Fruit fly (Drosophila melanogaster) whole organism, wandering third instar larva: ENCODE results near the gene Muc4B.
A peak's percentile ranks its signal among the peaks of the same experiment; 100 is the strongest.

ENCODE experiments used
- Abd-B ChIP-seq: fragments of >200 bp; optimal IDR thresholded peaks from 2 replicates; lab custom pipeline; 2017; ENCODE audit warnings: missing biosample characterization, missing genetic modification characterization
- CG32264 ChIP-seq: fragments of 200-800 bp; sonication (Bioruptor generic); optimal IDR thresholded peaks from 2 replicates; lab custom pipeline; 2016; ENCODE audit warnings: missing biosample characterization, missing genetic modification characterization
- CG9705 ChIP-seq: fragments of 200-800 bp; sonication (Bioruptor generic); optimal IDR thresholded peaks from 2 replicates; lab custom pipeline; 2018; ENCODE audit warnings: missing biosample characterization, mild to moderate bottlenecking, missing genetic modification characterization
- CrebA ChIP-seq: fragments of 200-800 bp; sonication (Bioruptor generic); optimal IDR thresholded peaks from 2 replicates; lab custom pipeline; 2016; ENCODE audit warnings: missing biosample characterization, mild to moderate bottlenecking, missing genetic modification characterization, borderline replicate concordance
- Dfd ChIP-seq: fragments of >200 bp; optimal IDR thresholded peaks from 2 replicates; lab custom pipeline; 2017; ENCODE audit warnings: missing biosample characterization, missing genetic modification characterization
- Dif ChIP-seq: fragments of 200-275, 200-300 bp; sonication (Bioruptor generic); optimal IDR thresholded peaks from 2 replicates; lab custom pipeline; 2018; ENCODE audit warnings: missing biosample characterization, missing genetic modification characterization; ENCODE audit not compliant: partially characterized antibody
- GATAd ChIP-seq: sonication (Bioruptor generic); optimal IDR thresholded peaks from 2 replicates; lab custom pipeline; 2016; ENCODE audit warnings: missing biosample characterization, missing genetic modification characterization
- HLH106 ChIP-seq: fragments of 200-800 bp; optimal IDR thresholded peaks from 3 replicates; lab custom pipeline; 2019; ENCODE audit warnings: missing biosample characterization, mild to moderate bottlenecking, missing genetic modification characterization, moderate library complexity
- Hnf4 ChIP-seq: fragments of 200-800 bp; sonication (Bioruptor generic); optimal IDR thresholded peaks from 2 replicates; lab custom pipeline; 2016; ENCODE audit warnings: missing biosample characterization, mild to moderate bottlenecking, missing genetic modification characterization
- Hr78 ChIP-seq: fragments of >200 bp; optimal IDR thresholded peaks from 2 replicates; lab custom pipeline; 2017; ENCODE audit warnings: missing biosample characterization, missing genetic modification characterization
- Hr83 ChIP-seq: fragments of 200-300 bp; sonication (Bioruptor generic); optimal IDR thresholded peaks from 2 replicates; lab custom pipeline; 2016; ENCODE audit warnings: missing biosample characterization, mild to moderate bottlenecking, missing genetic modification characterization, moderate library complexity; ENCODE audit not compliant: poor library complexity, severe bottlenecking
- Jra ChIP-seq: sonication (Bioruptor generic); optimal IDR thresholded peaks from 2 replicates; lab custom pipeline; 2016; ENCODE audit warnings: missing biosample characterization, missing genetic modification characterization
- Mio ChIP-seq: sonication (Bioruptor generic); optimal IDR thresholded peaks from 2 replicates; lab custom pipeline; 2016; ENCODE audit warnings: missing biosample characterization, missing genetic modification characterization
- Myc ChIP-seq: fragments of >200 bp; optimal IDR thresholded peaks from 2 replicates; lab custom pipeline; 2017
- N ChIP-seq: fragments of >200 bp; optimal IDR thresholded peaks from 2 replicates; lab custom pipeline; 2018; ENCODE audit warnings: missing biosample characterization, missing external identifiers, missing genetic modification characterization
- OdsH ChIP-seq: fragments of 200-800 bp; sonication (Bioruptor generic); optimal IDR thresholded peaks from 2 replicates; lab custom pipeline; 2016; ENCODE audit warnings: missing biosample characterization, mild to moderate bottlenecking, missing genetic modification characterization
- Rel ChIP-seq, 2 experiments: fragments of 200-800 bp; sonication (Bioruptor generic) in 1 of 2; optimal IDR thresholded peaks; 2 replicates in 1 of 2; 3 replicates in 1 of 2; lab custom pipeline; 2016 to 2019; ENCODE audit warnings: mild to moderate bottlenecking in 2 of 2, missing biosample characterization in 2 of 2, missing genetic modification characterization in 2 of 2, moderate library complexity in 1 of 2
- Sp1 ChIP-seq: fragments of 200-800 bp; sonication (Bioruptor generic); optimal IDR thresholded peaks from 3 replicates; lab custom pipeline; 2019; ENCODE audit warnings: missing biosample characterization, mild to moderate bottlenecking, missing genetic modification characterization, moderate library complexity
- Vsx2 ChIP-seq: fragments of 200-300, 225-300 bp; sonication (Bioruptor generic); optimal IDR thresholded peaks from 2 replicates; lab custom pipeline; 2018; ENCODE audit warnings: missing biosample characterization, missing genetic modification characterization; ENCODE audit not compliant: partially characterized antibody
- br ChIP-seq: fragments of 200-800 bp; sonication (Bioruptor generic); optimal IDR thresholded peaks from 2 replicates; lab custom pipeline; 2016; ENCODE audit warnings: missing biosample characterization, missing genetic modification characterization
- brk ChIP-seq: fragments of 200-800 bp; sonication (Bioruptor generic); optimal IDR thresholded peaks from 2 replicates; lab custom pipeline; 2016; ENCODE audit warnings: missing biosample characterization, mild to moderate bottlenecking, missing genetic modification characterization
- dl ChIP-seq, 2 experiments: fragments of 175-275, 200-275 bp in 1 of 2; fragments of 200-275 bp in 1 of 2; sonication (Bioruptor generic); optimal IDR thresholded peaks; lab custom pipeline; 2018; ENCODE audit warnings: mild to moderate bottlenecking in 2 of 2, missing biosample characterization in 2 of 2, missing genetic modification characterization in 2 of 2, moderate library complexity in 2 of 2; ENCODE audit not compliant: partially characterized antibody in 2 of 2, insufficient read depth in 1 of 2
- dmrt93B ChIP-seq: fragments of 200-800 bp; sonication (Bioruptor generic); optimal IDR thresholded peaks from 2 replicates; lab custom pipeline; 2018; ENCODE audit warnings: missing biosample characterization, mild to moderate bottlenecking, missing genetic modification characterization
- dsf ChIP-seq: sonication (Bioruptor generic); optimal IDR thresholded peaks from 2 replicates; lab custom pipeline; 2016; ENCODE audit warnings: missing biosample characterization, missing genetic modification characterization, borderline replicate concordance
- ey ChIP-seq: fragments of 200-800 bp; sonication (Bioruptor generic); optimal IDR thresholded peaks from 2 replicates; lab custom pipeline; 2016; ENCODE audit warnings: missing biosample characterization, missing genetic modification characterization
- foxo ChIP-seq, 2 experiments: fragments of 200-800 bp; sonication (Bioruptor generic); optimal IDR thresholded peaks; 2 replicates in 1 of 2; 3 replicates in 1 of 2; lab custom pipeline; 2016 to 2017; ENCODE audit warnings: missing biosample characterization in 2 of 2, missing genetic modification characterization in 2 of 2
- fru ChIP-seq: fragments of 200-800 bp; sonication (Bioruptor generic); optimal IDR thresholded peaks from 3 replicates; lab custom pipeline; 2016; ENCODE audit warnings: missing biosample characterization, mild to moderate bottlenecking, missing genetic modification characterization
- h ChIP-seq: fragments of 200-800 bp; sonication (Bioruptor generic); optimal IDR thresholded peaks from 3 replicates; lab custom pipeline; 2016; ENCODE audit warnings: missing biosample characterization, mild to moderate bottlenecking, missing genetic modification characterization
- jim ChIP-seq: fragments of 175-275, 200-325 bp; sonication (Bioruptor generic); optimal IDR thresholded peaks from 2 replicates; lab custom pipeline; 2016; ENCODE audit warnings: missing biosample characterization, mild to moderate bottlenecking, missing genetic modification characterization
- lola ChIP-seq: fragments of >200 bp; optimal IDR thresholded peaks from 2 replicates; lab custom pipeline; 2017; ENCODE audit warnings: missing biosample characterization, missing genetic modification characterization
- pan ChIP-seq: fragments of >200 bp; optimal IDR thresholded peaks from 2 replicates; lab custom pipeline; 2017
- psq ChIP-seq: fragments of 200-800 bp; sonication (Bioruptor generic); optimal IDR thresholded peaks from 3 replicates; lab custom pipeline; 2017; ENCODE audit warnings: missing biosample characterization, mild to moderate bottlenecking, missing genetic modification characterization, moderate library complexity
- rgr ChIP-seq: fragments of 200-800 bp; sonication (Bioruptor generic); optimal IDR thresholded peaks from 3 replicates; lab custom pipeline; 2016; ENCODE audit warnings: missing biosample characterization, mild to moderate bottlenecking, missing genetic modification characterization
- sage ChIP-seq: fragments of 200-800 bp; sonication (Bioruptor generic); optimal IDR thresholded peaks from 2 replicates; lab custom pipeline; 2016; ENCODE audit warnings: missing biosample characterization, mild to moderate bottlenecking, missing genetic modification characterization
- sv ChIP-seq: fragments of 200-800 bp; sonication (Bioruptor generic); optimal IDR thresholded peaks from 3 replicates; lab custom pipeline; 2016; ENCODE audit warnings: missing biosample characterization, missing genetic modification characterization
- tai ChIP-seq: sonication (Bioruptor generic); optimal IDR thresholded peaks from 2 replicates; lab custom pipeline; 2016; ENCODE audit warnings: missing biosample characterization, missing genetic modification characterization
- usp ChIP-seq: fragments of >200 bp; optimal IDR thresholded peaks from 2 replicates; lab custom pipeline; 2017; ENCODE audit warnings: missing biosample characterization, missing genetic modification characterization
- woc ChIP-seq: sonication (Bioruptor generic); optimal IDR thresholded peaks from 2 replicates; lab custom pipeline; 2016; ENCODE audit warnings: missing biosample characterization, mild to moderate bottlenecking, missing genetic modification characterization

Gene Muc4B

DNA sequence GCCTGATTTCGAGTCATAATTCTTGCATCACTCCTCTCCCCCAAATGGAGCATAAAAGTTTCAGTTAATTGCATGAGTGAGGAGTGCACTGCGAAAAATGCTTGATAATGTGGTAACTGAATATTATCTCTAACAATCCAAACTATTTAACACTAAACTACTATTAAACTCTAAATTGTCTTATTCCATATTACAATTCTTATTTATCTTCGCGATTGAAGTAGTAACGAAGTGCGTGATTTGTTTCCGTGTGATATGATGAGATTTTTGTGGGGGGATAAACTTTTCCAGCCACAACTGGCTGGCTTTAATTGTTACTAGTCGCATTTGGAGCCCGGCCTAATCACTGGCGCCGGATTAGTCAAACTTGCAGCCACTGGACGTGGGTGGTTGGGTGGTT lies 18.4 kb upstream of the Muc4B start:
- TF ChIP-seq Hnf4 (no peak), N (no peak), CG32264 (GFP tag; lab: Kevin White, UChicago) (no peak), h (GFP tag; lab: Kevin White, UChicago) (no peak), woc (GFP tag; lab: Kevin White, UChicago) (no peak), CrebA (GFP tag; lab: Kevin White, UChicago) (no peak), Rel (GFP tag; optimal IDR thresholded peaks at IDR 0.05; lab: Kevin White, UChicago) (no peak), Rel (tag; optimal IDR thresholded peaks at IDR 0.05; lab: Kevin White, UChicago) (no peak), Myc (lab: Kevin White, UChicago) (no peak)

DNA sequence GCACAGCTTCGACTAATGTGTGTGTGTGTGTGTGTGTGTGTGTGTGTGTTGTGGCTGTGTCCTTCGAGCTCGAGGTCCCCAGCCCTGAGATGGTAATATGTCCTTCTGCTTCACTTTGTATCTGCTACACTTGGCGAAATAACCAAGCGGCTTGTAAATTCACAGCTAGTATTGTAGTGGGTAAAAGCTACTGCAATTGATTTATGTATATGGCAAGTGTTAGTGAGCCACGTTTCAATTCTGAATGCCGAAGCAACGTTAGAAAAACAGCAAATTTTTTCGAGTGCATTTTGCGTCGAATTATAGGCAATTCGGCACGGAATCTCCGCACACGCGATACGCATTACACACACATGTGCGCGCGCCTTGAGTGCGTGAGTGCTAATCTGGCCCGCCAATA lies 16.7 kb upstream of the Muc4B start:
- TF ChIP-seq psq (GFP tag; lab: Kevin White, UChicago) (no peak), Vsx2 (GFP tag; lab: Kevin White, UChicago) (no peak), Jra (GFP tag; lab: Kevin White, UChicago) (no peak), N (no peak), h (GFP tag; lab: Kevin White, UChicago) (peak; percentile 32), HLH106 (tag; lab: Kevin White, UChicago) (peak; percentile 42), br (peak; percentile 15), Abd-B (no peak), Hr78 (no peak), CG32264 (GFP tag; lab: Kevin White, UChicago) (no peak), Hr83 (GFP tag; lab: Kevin White, UChicago) (no peak), CrebA (GFP tag; lab: Kevin White, UChicago) (no peak), sv (GFP tag; lab: Kevin White, UChicago) (no peak), dsf (GFP tag; lab: Kevin White, UChicago) (no peak), Sp1 (GFP tag; lab: Kevin White, UChicago) (peak; percentile 29), brk (GFP tag; lab: Kevin White, UChicago) (no peak), Hnf4 (no peak), pan (lab: Kevin White, UChicago) (no peak), CG9705 (GFP tag; lab: Kevin White, UChicago) (no peak), woc (GFP tag; lab: Kevin White, UChicago) (peak; percentile 3), Mio (GFP tag; lab: Kevin White, UChicago) (no peak), rgr (GFP tag; lab: Kevin White, UChicago) (peak; percentile 32), Dfd (GFP tag; lab: Kevin White, UChicago) (no peak), OdsH (GFP tag; lab: Kevin White, UChicago) (peak; percentile 26), lola (no peak), Dif (GFP tag; lab: Kevin White, UChicago) (no peak), foxo (GFP tag; optimal IDR thresholded peaks at IDR 0.05; lab: Kevin White, UChicago) (peak in 1 of 2 experiments; percentile 46), fru (GFP tag; lab: Kevin White, UChicago) (peak; percentile 46), Rel (GFP tag; optimal IDR thresholded peaks at IDR 0.05; lab: Kevin White, UChicago) (no peak), Rel (tag; optimal IDR thresholded peaks at IDR 0.05; lab: Kevin White, UChicago) (no peak), usp (GFP tag; lab: Kevin White, UChicago) (no peak), ey (peak; percentile 40), Myc (lab: Kevin White, UChicago) (no peak), GATAd (GFP tag; lab: Kevin White, UChicago) (no peak), dl (GFP tag; optimal IDR thresholded peaks at IDR 0.05; lab: Kevin White, UChicago; ENCODE audit: insufficient read depth in 1 of 2, partially characterized antibody in 2 of 2) (no peak), dmrt93B (GFP tag; lab: Kevin White, UChicago) (no peak), jim (GFP tag; lab: Kevin White, UChicago) (no peak), tai (GFP tag; lab: Kevin White, UChicago) (no peak), sage (no peak)
